Fruit fly (Drosophila melanogaster): ENCODE measurements around the gene CG10026.

The CG10026 gene

DNA sequence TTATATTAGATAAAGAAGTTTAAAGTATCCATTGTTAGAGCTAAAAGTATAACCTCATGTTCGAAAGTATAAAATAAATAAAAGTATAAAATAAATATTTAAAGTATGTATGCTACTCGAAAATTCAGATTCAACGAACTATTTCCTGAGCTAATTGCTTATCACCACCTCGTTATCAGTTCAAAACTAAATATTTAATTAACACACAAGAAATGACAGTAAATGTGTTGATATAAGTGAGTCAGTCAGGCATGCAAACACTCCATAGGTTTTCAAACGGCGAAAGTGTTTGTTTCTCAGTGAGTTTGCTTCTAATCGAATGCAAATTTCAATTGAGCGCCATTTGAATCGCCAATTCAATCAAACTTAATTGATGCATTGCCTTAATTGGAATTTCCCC is 19.8 kb upstream of the CG10026 start (continued):
- TF ChIP-seq exex (tag; optimal IDR thresholded peaks at IDR 0.05), result peak; percentile 56
- TF ChIP-seq gsb (GFP tag; IDR thresholded peaks at IDR 0.05), result no peak
- TF ChIP-seq dan (GFP tag; IDR thresholded peaks at IDR 0.05), result no peak
- TF ChIP-seq Hmr (GFP tag; optimal IDR thresholded peaks at IDR 0.05), result peak; percentile 44
- TF ChIP-seq CG6765 (GFP tag; optimal IDR thresholded peaks at IDR 0.05), result peak; percentile 32
- TF ChIP-seq CG12155 (GFP tag; optimal IDR thresholded peaks at IDR 0.05), result no peak
- TF ChIP-seq Dp (GFP tag; optimal IDR thresholded peaks at IDR 0.05), result no peak
- no peak for TF ChIP-seq lbe (GFP tag; optimal IDR thresholded peaks at IDR 0.05)
- TF ChIP-seq Mrtf (GFP tag; IDR thresholded peaks at IDR 0.05), result no peak
- peak; percentile 83 for TF ChIP-seq salm (tag; optimal IDR thresholded peaks at IDR 0.05)
- no peak for TF ChIP-seq Dek (tag; optimal IDR thresholded peaks at IDR 0.05)
- TF ChIP-seq Aef1 (GFP tag; IDR thresholded peaks at IDR 0.05), result no peak
- no peak for TF ChIP-seq CG13624 (GFP tag; optimal IDR thresholded peaks at IDR 0.05)
- TF ChIP-seq CG2875 (GFP tag; optimal IDR thresholded peaks at IDR 0.05), result peak; percentile 65
- TF ChIP-seq NC2β (GFP tag; optimal IDR thresholded peaks at IDR 0.05), result peak; percentile 15
- TF ChIP-seq CG14667 (GFP tag; IDR thresholded peaks at IDR 0.05), result no peak
- no peak for TF ChIP-seq pnt (GFP tag; optimal IDR thresholded peaks at IDR 0.05)
- TF ChIP-seq bigmax (GFP tag; optimal IDR thresholded peaks at IDR 0.05), result no peak
- no peak for TF ChIP-seq cad (GFP tag; optimal IDR thresholded peaks at IDR 0.05)
- peak; percentile 36; the same call in 1 of the 2 replicates for TF ChIP-seq Awh (GFP tag; IDR thresholded peaks at IDR 0.05)
- TF ChIP-seq Oaz (GFP tag; IDR thresholded peaks at IDR 0.05), result no peak
- TF ChIP-seq CG13287 (GFP tag; IDR thresholded peaks at IDR 0.05; ENCODE audit: partially characterized antibody), result no peak
- TF ChIP-seq CG14441 (GFP tag; IDR thresholded peaks at IDR 0.05), result no peak; the same call in 1 of the 2 replicates
- no peak for TF ChIP-seq eve (GFP tag; optimal IDR thresholded peaks at IDR 0.05)
- no peak for TF ChIP-seq H15 (GFP tag; IDR thresholded peaks at IDR 0.05)
- TF ChIP-seq scrt (GFP tag; optimal IDR thresholded peaks at IDR 0.05), result peak; percentile 43
- peak in 1 of 2 experiments; percentile 3 for TF ChIP-seq chif (GFP tag; optimal IDR thresholded peaks at IDR 0.05)
- TF ChIP-seq CG8089 (GFP tag; optimal IDR thresholded peaks at IDR 0.05), result no peak
- no peak for TF ChIP-seq hb (GFP tag; IDR thresholded peaks at IDR 0.05; ENCODE audit: partially characterized antibody)
- no peak for TF ChIP-seq bab2 (GFP tag; optimal IDR thresholded peaks at IDR 0.05)
- peak; percentile 73 for TF ChIP-seq HLHmδ (GFP tag; optimal IDR thresholded peaks at IDR 0.05)
- TF ChIP-seq CG4424 (GFP tag; optimal IDR thresholded peaks at IDR 0.05), result no peak
- TF ChIP-seq Kr (GFP tag; optimal IDR thresholded peaks at IDR 0.05), result peak; percentile 87
- no peak for TF ChIP-seq CG7372 (GFP tag; IDR thresholded peaks at IDR 0.05)
- peak; percentile 79 for TF ChIP-seq fd64A (GFP tag; optimal IDR thresholded peaks at IDR 0.05)
- no peak for TF ChIP-seq sisA (GFP tag; IDR thresholded peaks at IDR 0.05)
- no peak for TF ChIP-seq Sry-δ (GFP tag; optimal IDR thresholded peaks at IDR 0.05)
- no peak for TF ChIP-seq Gug (GFP tag; IDR thresholded peaks at IDR 0.05)
- no peak for TF ChIP-seq CG11247 (GFP tag; IDR thresholded peaks at IDR 0.05)
- TF ChIP-seq fu2 (GFP tag; optimal IDR thresholded peaks at IDR 0.05), result no peak
- TF ChIP-seq Ets97D (GFP tag; optimal IDR thresholded peaks at IDR 0.05), result no peak
- no peak for TF ChIP-seq emc (GFP tag; optimal IDR thresholded peaks at IDR 0.05)
- TF ChIP-seq CG16813 (GFP tag; IDR thresholded peaks at IDR 0.05; ENCODE audit: partially characterized antibody), result no peak
- TF ChIP-seq Opbp (GFP tag; IDR thresholded peaks at IDR 0.05; ENCODE audit: partially characterized antibody), result no peak
- peak; percentile 51 for TF ChIP-seq CG6683 (GFP tag; optimal IDR thresholded peaks at IDR 0.05)
- TF ChIP-seq Ssrp (tag; optimal IDR thresholded peaks at IDR 0.05), result no peak
- TF ChIP-seq ATbp (GFP tag; optimal IDR thresholded peaks at IDR 0.05), result peak; percentile 87
- TF ChIP-seq CG18011 (GFP tag; optimal IDR thresholded peaks at IDR 0.05), result no peak
- no peak for TF ChIP-seq Rfx (GFP tag; IDR thresholded peaks at IDR 0.05)
- no peak for TF ChIP-seq CG32772 (GFP tag; IDR thresholded peaks at IDR 0.05)
- peak; percentile 78 for TF ChIP-seq CG1233 (GFP tag; optimal IDR thresholded peaks at IDR 0.05)
- peak; percentile 78 for TF ChIP-seq CG10431 (GFP tag; optimal IDR thresholded peaks at IDR 0.05)
